Worm (Caenorhabditis elegans): ENCODE results near the gene C37C3.10.

ce11 chrV:7899761-7900160 is 36.9 kb upstream of the C37C3.10 start, which contains the start of gene F40A3.7:
- TF ChIP-seq mab-5 (tag; optimal IDR thresholded peaks at IDR 0.05) = no peak
- no peak for TF ChIP-seq nhr-2 (tag; optimal IDR thresholded peaks at IDR 0.05)
- TF ChIP-seq snpc-4 (tag; optimal IDR thresholded peaks at IDR 0.05) = no peak
- no peak for TF ChIP-seq elt-1 (tag; optimal IDR thresholded peaks at IDR 0.05; ENCODE audit: borderline replicate concordance, insufficient read depth)
- TF ChIP-seq nhr-12 (tag; optimal IDR thresholded peaks at IDR 0.05) = no peak
